Worm (Caenorhabditis elegans) whole organism, mixed stage, embryonic: ENCODE results near the gene ZK809.1.

Experiments used
- elt-1 ChIP-seq: sonication (generic microtip); optimal IDR thresholded peaks from 2 replicates; lab custom pipeline; 2017; ENCODE audit warnings: missing genetic modification characterization, mild to moderate bottlenecking, missing compliant biosample characterization, antibody characterized with exemption, moderate library complexity, borderline replicate concordance; ENCODE audit not compliant: insufficient read depth
- elt-3 ChIP-seq: fragments of 150-350 bp; optimal IDR thresholded peaks from 2 replicates; lab custom pipeline; 2014; ENCODE audit warnings: missing biosample characterization, missing genetic modification characterization
- hlh-1 ChIP-seq: fragments of 150-350 bp; optimal IDR thresholded peaks from 2 replicates; lab custom pipeline; 2014; ENCODE audit warnings: missing biosample characterization, missing genetic modification reagents, missing genetic modification characterization
- lsy-2 ChIP-seq: fragments of 150-350 bp; optimal IDR thresholded peaks from 2 replicates; lab custom pipeline; 2014; ENCODE audit warnings: missing biosample characterization, missing genetic modification characterization
- mls-2 ChIP-seq: sonication (generic microtip); optimal IDR thresholded peaks from 2 replicates; lab custom pipeline; 2016; ENCODE audit warnings: mild to moderate bottlenecking, missing genetic modification characterization, moderate library complexity, missing compliant biosample characterization
- nhr-237 ChIP-seq: fragments of 150-350 bp; optimal IDR thresholded peaks from 2 replicates; lab custom pipeline; 2014; ENCODE audit warnings: missing biosample characterization, missing genetic modification characterization
- nhr-28 ChIP-seq: fragments of 150-350 bp; optimal IDR thresholded peaks from 2 replicates; lab custom pipeline; 2014; ENCODE audit warnings: missing biosample characterization, missing genetic modification characterization
- pha-4 ChIP-seq: fragments of 150-350 bp; optimal IDR thresholded peaks from 2 replicates; lab custom pipeline; 2018; ENCODE audit warnings: missing biosample characterization, missing genetic modification reagents, missing genetic modification characterization
- snpc-4 ChIP-seq: fragments of 150-350 bp; optimal IDR thresholded peaks from 2 replicates; lab custom pipeline; 2014; ENCODE audit warnings: missing biosample characterization, missing genetic modification characterization
- sptf-1 ChIP-seq: sonication (generic microtip); optimal IDR thresholded peaks from 2 replicates; lab custom pipeline; 2017; ENCODE audit warnings: mild to moderate bottlenecking, missing genetic modification characterization, moderate library complexity, missing compliant biosample characterization
- unc-39 ChIP-seq: fragments of 150-350 bp; optimal IDR thresholded peaks from 2 replicates; lab custom pipeline; 2014; ENCODE audit warnings: missing biosample characterization, missing genetic modification characterization
- unc-62 ChIP-seq: fragments of 150-350 bp; optimal IDR thresholded peaks from 2 replicates; lab custom pipeline; 2014; ENCODE audit warnings: missing biosample characterization, missing genetic modification reagents, missing genetic modification characterization

DNA sequence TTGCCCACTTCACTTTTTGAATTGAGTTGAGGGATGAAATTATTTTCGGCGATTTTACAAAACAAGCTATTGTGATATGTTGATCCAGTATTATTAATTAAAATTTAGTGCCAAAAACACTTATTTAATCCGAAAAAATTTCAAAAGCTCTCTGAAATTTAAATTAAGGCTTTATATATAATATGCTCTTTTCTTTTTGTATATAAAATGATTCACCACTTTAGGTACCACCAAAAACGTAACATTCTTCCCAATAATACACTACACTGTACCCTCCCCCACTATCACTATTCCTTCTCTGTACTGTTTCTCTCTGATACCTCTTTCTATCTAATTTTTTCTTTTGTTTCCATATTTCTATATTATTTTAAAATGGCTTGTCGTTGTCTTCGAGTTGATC is 1.9 kb downstream of the ZK809.1 start, which contains the start of gene prx-2:
- TF ChIP-seq unc-39 (tag; lab: Kevin White, UChicago) (no peak), snpc-4 (tag; lab: Kevin White, UChicago) (no peak), unc-62 (GFP tag; lab: Kevin White, UChicago) (no peak), hlh-1 (tag; lab: Kevin White, UChicago) (no peak), mls-2 (tag; lab: Kevin White, UChicago) (no peak), lsy-2 (tag; lab: Kevin White, UChicago) (no peak), nhr-28 (tag; lab: Kevin White, UChicago) (no peak), pha-4 (no peak), elt-3 (tag; lab: Kevin White, UChicago) (no peak), sptf-1 (tag; lab: Kevin White, UChicago) (no peak), nhr-237 (no peak), elt-1 (tag; lab: Kevin White, UChicago) (no peak)
